Worm (Caenorhabditis elegans) whole organism, L4 larva: ENCODE results near the gene F58G1.3.
A peak's percentile ranks its signal among the peaks of the same experiment; 100 is the strongest.

ENCODE experiments used
- F10B5.3 ChIP-seq: sonication (generic microtip); optimal IDR thresholded peaks from 2 replicates; lab custom pipeline; 2016; ENCODE audit warnings: mild to moderate bottlenecking, missing genetic modification characterization, missing compliant biosample characterization
- F37D6.2 ChIP-seq: sonication (generic microtip); optimal IDR thresholded peaks from 2 replicates; lab custom pipeline; 2016; ENCODE audit warnings: mild to moderate bottlenecking, missing genetic modification characterization, missing compliant biosample characterization
- F49E8.2 ChIP-seq: sonication (generic microtip); optimal IDR thresholded peaks from 2 replicates; lab custom pipeline; 2016; ENCODE audit warnings: missing compliant biosample characterization, mild to moderate bottlenecking, missing genetic modification characterization, borderline replicate concordance
- R02D3.7 ChIP-seq: fragments of 150-350 bp; sonication (generic microtip); optimal IDR thresholded peaks from 3 replicates; lab custom pipeline; 2014; ENCODE audit warnings: missing biosample characterization, missing genetic modification characterization
- T20F7.1 ChIP-seq: fragments of 200-800 bp; sonication (Bioruptor generic); optimal IDR thresholded peaks from 2 replicates; lab custom pipeline; 2018; ENCODE audit warnings: mild to moderate bottlenecking, missing genetic modification characterization, missing compliant biosample characterization
- Y5F2A.4 ChIP-seq: fragments of 200-800 bp; sonication (Bioruptor generic); optimal IDR thresholded peaks from 2 replicates; lab custom pipeline; 2018; ENCODE audit warnings: mild to moderate bottlenecking, missing genetic modification characterization, missing compliant biosample characterization
- Y75B8A.6 ChIP-seq: fragments of 200-800 bp; sonication (Bioruptor generic); IDR thresholded peaks from 2 replicates; pipeline ENCODE4 v1.3.6; 2022; ENCODE audit warnings: missing genetic modification reagents, missing genetic modification characterization, missing compliant biosample characterization
- ZK337.2 ChIP-seq: fragments of 200-800 bp; sonication (Bioruptor generic); IDR thresholded peaks from 2 replicates; pipeline ENCODE4 v1.3.6; 2022; ENCODE audit warnings: missing genetic modification reagents, missing genetic modification characterization, missing compliant biosample characterization
- aha-1 ChIP-seq: fragments of 150-350 bp; peaks from one replicate; lab custom pipeline; 2014; ENCODE audit warnings: missing biosample characterization, missing genetic modification characterization
- aly-2 ChIP-seq: sonication (generic microtip); optimal IDR thresholded peaks from 2 replicates; lab custom pipeline; 2018; ENCODE audit warnings: missing biosample characterization, missing genetic modification characterization
- ama-1 ChIP-seq: fragments of 150-350 bp; optimal IDR thresholded peaks from 2 replicates; lab custom pipeline; 2014; ENCODE audit warnings: inconsistent platforms, mixed read lengths
- attf-4 ChIP-seq: sonication (generic microtip); optimal IDR thresholded peaks from 3 replicates; lab custom pipeline; 2017; ENCODE audit warnings: missing biosample characterization, missing genetic modification characterization
- daf-12 ChIP-seq: fragments of 150-350 bp; optimal IDR thresholded peaks from 2 replicates; lab custom pipeline; 2014; ENCODE audit warnings: missing biosample characterization, missing genetic modification reagents, missing genetic modification characterization
- daf-19 ChIP-seq: fragments of 200-800 bp; sonication (Bioruptor generic); conservative IDR thresholded peaks from 2 replicates; pipeline ENCODE4 v1.3.6; 2022; ENCODE audit warnings: missing genetic modification characterization, missing compliant biosample characterization
- daf-8 ChIP-seq: fragments of 200-800 bp; sonication (Bioruptor generic); IDR thresholded peaks from 2 replicates; pipeline ENCODE4 v1.3.6; 2022; ENCODE audit warnings: missing genetic modification characterization, missing compliant biosample characterization
- dmd-6 ChIP-seq: fragments of 200-800 bp; sonication (Bioruptor generic); IDR thresholded peaks from 2 replicates; pipeline ENCODE4 v1.3.6; 2022; ENCODE audit warnings: missing genetic modification reagents, missing genetic modification characterization, missing compliant biosample characterization
- dmd-8 ChIP-seq: fragments of 200-800 bp; sonication (Bioruptor generic); IDR thresholded peaks from 2 replicates; pipeline ENCODE4 v1.3.6; 2022; ENCODE audit warnings: missing genetic modification characterization, missing compliant biosample characterization
- dmd-9 ChIP-seq: fragments of 200-800 bp; sonication (Bioruptor generic); IDR thresholded peaks from 2 replicates; pipeline ENCODE4 v1.3.6; 2022; ENCODE audit warnings: missing genetic modification reagents, missing genetic modification characterization, missing compliant biosample characterization
- egl-27 ChIP-seq: sonication (generic microtip); optimal IDR thresholded peaks from 3 replicates; lab custom pipeline; 2017; ENCODE audit warnings: missing biosample characterization, missing genetic modification reagents, missing genetic modification characterization
- egl-43 ChIP-seq: fragments of 200-800 bp; sonication (Bioruptor generic); IDR thresholded peaks from 2 replicates; pipeline ENCODE4 v1.3.6; 2022; ENCODE audit warnings: missing genetic modification reagents, missing genetic modification characterization, missing compliant biosample characterization
- fkh-10 ChIP-seq: fragments of 150-350 bp; optimal IDR thresholded peaks from 2 replicates; lab custom pipeline; 2014; ENCODE audit warnings: missing biosample characterization, missing genetic modification reagents, missing genetic modification characterization
- hif-1 ChIP-seq, 2 experiments: sonication (generic microtip); optimal IDR thresholded peaks; 2 replicates each; lab custom pipeline; 2016 to 2017; ENCODE audit warnings: missing compliant biosample characterization in 2 of 2, missing genetic modification characterization in 2 of 2, missing genetic modification reagents in 2 of 2, missing genotype in 2 of 2, mild to moderate bottlenecking in 1 of 2
- hlh-30 ChIP-seq: sonication (generic microtip); optimal IDR thresholded peaks from 2 replicates; lab custom pipeline; 2017; ENCODE audit warnings: antibody characterized with exemption, mild to moderate bottlenecking, missing genetic modification characterization, missing compliant biosample characterization; ENCODE audit not compliant: insufficient read depth
- lim-7 ChIP-seq: fragments of 200-800 bp; sonication (Bioruptor generic); IDR thresholded peaks from 2 replicates; pipeline ENCODE4 v1.3.6; 2022; ENCODE audit warnings: missing genetic modification characterization, missing compliant biosample characterization
- lin-29 ChIP-seq: fragments of 200-800 bp; sonication (Bioruptor generic); IDR thresholded peaks from 2 replicates; pipeline ENCODE4 v1.3.6; 2022; ENCODE audit warnings: missing genetic modification reagents, missing genetic modification characterization, missing compliant biosample characterization
- lin-38 ChIP-seq: fragments of 200-800 bp; sonication (Bioruptor generic); IDR thresholded peaks from 2 replicates; pipeline ENCODE4 v1.3.6; 2022; ENCODE audit warnings: missing genetic modification reagents, missing genetic modification characterization, missing compliant biosample characterization
- lir-3 ChIP-seq: sonication (generic microtip); optimal IDR thresholded peaks from 2 replicates; lab custom pipeline; 2016; ENCODE audit warnings: mild to moderate bottlenecking, missing genetic modification characterization, missing compliant biosample characterization
- madf-5 ChIP-seq, 2 experiments: fragments of 200-800 bp; sonication (Bioruptor generic); IDR thresholded peaks; 2 replicates each; pipeline ENCODE4 v1.3.6; 2022; ENCODE audit warnings: missing compliant biosample characterization in 2 of 2, missing genetic modification characterization in 2 of 2
- mdl-1 ChIP-seq, 2 experiments: fragments of 150-350 bp in 1 of 2; sonication (generic microtip) in 1 of 2; optimal IDR thresholded peaks; 2 replicates each; lab custom pipeline; 2014 to 2017; ENCODE audit warnings: missing biosample characterization in 2 of 2, missing genetic modification characterization in 2 of 2
- mes-2 ChIP-seq: sonication (generic microtip); optimal IDR thresholded peaks from 2 replicates; lab custom pipeline; 2016; ENCODE audit warnings: missing genotype, mild to moderate bottlenecking, missing genetic modification characterization, missing compliant biosample characterization; ENCODE audit not compliant: poor library complexity, severe bottlenecking
- mxl-2 ChIP-seq: fragments of 200-800 bp; sonication (Bioruptor generic); conservative IDR thresholded peaks from 2 replicates; pipeline ENCODE4 v1.3.6; 2022; ENCODE audit warnings: missing genetic modification reagents, missing genetic modification characterization, missing compliant biosample characterization
- mxl-3 ChIP-seq: fragments of 200-800 bp; sonication (Bioruptor generic); optimal IDR thresholded peaks from 2 replicates; lab custom pipeline; 2018; ENCODE audit warnings: mild to moderate bottlenecking, missing genetic modification characterization, missing compliant biosample characterization
- nhr-10 ChIP-seq: fragments of 150-350 bp; optimal IDR thresholded peaks from 2 replicates; lab custom pipeline; 2014; ENCODE audit warnings: missing biosample characterization, missing genetic modification characterization
- nhr-102 ChIP-seq: sonication (generic microtip); optimal IDR thresholded peaks from 2 replicates; lab custom pipeline; 2016; ENCODE audit warnings: mild to moderate bottlenecking, missing genetic modification characterization, moderate library complexity, missing compliant biosample characterization
- nhr-11 ChIP-seq: fragments of 150-350 bp; optimal IDR thresholded peaks from 2 replicates; lab custom pipeline; 2014; ENCODE audit warnings: missing biosample characterization, missing genetic modification characterization
- nhr-111 ChIP-seq: fragments of 200-800 bp; sonication (Bioruptor generic); optimal IDR thresholded peaks from 2 replicates; lab custom pipeline; 2018; ENCODE audit warnings: mild to moderate bottlenecking, missing genetic modification characterization, missing compliant biosample characterization
- nhr-237 ChIP-seq: sonication (generic microtip); optimal IDR thresholded peaks from 2 replicates; lab custom pipeline; 2017; ENCODE audit warnings: missing biosample characterization, missing genetic modification characterization
- nhr-28 ChIP-seq: fragments of 150-350 bp; optimal IDR thresholded peaks from 2 replicates; lab custom pipeline; 2014; ENCODE audit warnings: missing biosample characterization, missing genetic modification characterization
- nhr-6 ChIP-seq: fragments of 150-350 bp; optimal IDR thresholded peaks from 2 replicates; lab custom pipeline; 2014; ENCODE audit warnings: missing biosample characterization, missing genetic modification characterization
- nhr-77 ChIP-seq: fragments of 150-350 bp; optimal IDR thresholded peaks from 2 replicates; lab custom pipeline; 2014; ENCODE audit warnings: missing biosample characterization, missing genetic modification characterization
- php-3 ChIP-seq: fragments of 200-800 bp; sonication (Bioruptor generic); IDR thresholded peaks from 2 replicates; pipeline ENCODE4 v1.3.6; 2022; ENCODE audit warnings: missing genetic modification reagents, missing genetic modification characterization, missing compliant biosample characterization
- pqm-1 ChIP-seq: sonication (generic microtip); optimal IDR thresholded peaks from 2 replicates; lab custom pipeline; 2017; ENCODE audit warnings: missing biosample characterization, missing genetic modification characterization
- set-16 ChIP-seq: fragments of 200-800 bp; sonication (Bioruptor generic); IDR thresholded peaks from 2 replicates; pipeline ENCODE4 v1.3.6; 2022; ENCODE audit warnings: missing genetic modification reagents, missing genetic modification characterization, missing compliant biosample characterization
- skn-1 ChIP-seq: fragments of 150-350 bp; optimal IDR thresholded peaks from 2 replicates; lab custom pipeline; 2014; ENCODE audit warnings: missing biosample characterization, missing genetic modification characterization
- snpc-1.2 ChIP-seq: fragments of 200-800 bp; sonication (Bioruptor generic); IDR thresholded peaks from 2 replicates; pipeline ENCODE4 v1.3.6; 2022; ENCODE audit warnings: missing genetic modification reagents, missing genetic modification characterization, missing compliant biosample characterization
- snpc-4 ChIP-seq: fragments of 150-350 bp; optimal IDR thresholded peaks from 2 replicates; lab custom pipeline; 2014; ENCODE audit warnings: missing biosample characterization, missing genetic modification characterization
- spr-3 ChIP-seq: fragments of 200-800 bp; sonication (Bioruptor generic); optimal IDR thresholded peaks from 2 replicates; lab custom pipeline; 2018; ENCODE audit warnings: mild to moderate bottlenecking, missing genetic modification characterization, missing compliant biosample characterization
- tag-97 ChIP-seq: fragments of 200-800 bp; sonication (Bioruptor generic); IDR thresholded peaks from 2 replicates; pipeline ENCODE4 v1.3.6; 2022; ENCODE audit warnings: missing genetic modification characterization, missing compliant biosample characterization
- unc-130 ChIP-seq: sonication (generic microtip); optimal IDR thresholded peaks from 2 replicates; lab custom pipeline; 2016; ENCODE audit warnings: missing genetic modification reagents, missing genetic modification characterization, missing compliant biosample characterization
- zfp-2 ChIP-seq: sonication (generic microtip); optimal IDR thresholded peaks from 2 replicates; lab custom pipeline; 2016; ENCODE audit warnings: mild to moderate bottlenecking, missing genetic modification characterization, missing compliant biosample characterization
- ztf-11 ChIP-seq: fragments of 150-350 bp; optimal IDR thresholded peaks from 2 replicates; lab custom pipeline; 2014; ENCODE audit warnings: missing biosample characterization, missing genetic modification characterization
- ztf-7 ChIP-seq: fragments of 150-350 bp; optimal IDR thresholded peaks from 2 replicates; lab custom pipeline; 2014; ENCODE audit warnings: missing biosample characterization, missing genetic modification characterization

The F58G1.3 gene

DNA sequence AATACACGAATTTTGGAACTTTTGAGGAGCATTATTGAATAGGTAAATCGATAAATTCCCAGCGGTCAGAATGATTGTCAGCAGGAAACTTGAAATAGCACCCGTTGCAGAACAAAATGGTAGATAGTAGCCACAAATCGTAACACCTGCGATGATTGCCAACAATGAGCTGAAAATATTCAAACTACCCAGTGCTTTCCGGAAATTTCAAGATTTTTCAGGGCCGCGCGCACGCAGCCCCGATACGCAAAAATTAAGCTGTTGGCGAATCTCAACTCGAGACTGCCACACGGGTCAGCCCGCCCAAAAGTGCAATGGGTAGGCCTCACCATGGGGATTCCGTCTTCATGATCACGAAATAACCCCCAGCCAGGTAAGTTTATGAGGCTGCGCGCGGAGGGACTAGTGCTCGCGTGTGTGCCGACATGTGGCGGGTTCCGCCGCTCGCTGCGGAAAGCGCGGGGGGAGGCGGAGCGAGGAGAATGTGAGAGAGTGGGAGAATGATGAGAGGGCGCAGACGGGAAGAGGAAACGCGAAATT, 16.5 kb upstream of the F58G1.3 start (continued):
- TF ChIP-seq nhr-11 (tag; lab: Kevin White, UChicago) (peak; percentile 60), daf-19 (GFP tag; lab: Robert Waterston, UW) (peak; percentile 96), nhr-102 (peak; percentile 96), egl-27 (tag; lab: Kevin White, UChicago) (no peak), tag-97 (GFP tag; lab: Robert Waterston, UW) (no peak), lin-38 (peak; percentile 88), lim-7 (GFP tag; lab: Robert Waterston, UW) (peak; percentile 82), zfp-2 (tag; lab: Kevin White, UChicago) (peak; percentile 83), aly-2 (peak; percentile 62), attf-4 (tag; lab: Kevin White, UChicago) (no peak), aha-1 (peak; percentile 100), mxl-3 (GFP tag; lab: Kevin White, UChicago) (peak; percentile 90), skn-1 (tag; lab: Kevin White, UChicago) (no peak), snpc-1.2 (GFP tag; lab: Robert Waterston, UW) (peak; percentile 84), T20F7.1 (GFP tag; lab: Kevin White, UChicago) (no peak), mdl-1 (tag; optimal IDR thresholded peaks at IDR 0.05; lab: Kevin White, UChicago) (peak; percentile 86 to 95), unc-130 (peak; percentile 90), Y5F2A.4 (GFP tag; lab: Kevin White, UChicago) (peak; percentile 49), ztf-11 (no peak), nhr-6 (peak; percentile 87), hlh-30 (peak; percentile 93), mxl-2 (GFP tag; lab: Robert Waterston, UW) (peak; percentile 58; the same call in 1 of the 2 replicates), egl-43 (GFP tag; lab: Robert Waterston, UW) (peak; percentile 96), lir-3 (tag; lab: Kevin White, UChicago) (peak; percentile 82), lin-29 (GFP tag; lab: Robert Waterston, UW) (peak; percentile 68; the same call in 1 of the 2 replicates), set-16 (GFP tag; lab: Robert Waterston, UW) (peak; percentile 100), F37D6.2 (peak; percentile 82), nhr-77 (peak; percentile 85), R02D3.7 (tag; lab: Kevin White, UChicago) (no peak), madf-5 (GFP tag; IDR thresholded peaks at IDR 0.05; lab: Robert Waterston, UW) (peak; percentile 90 to 93), mes-2 (tag; lab: Kevin White, UChicago) (peak; percentile 93), nhr-28 (tag; lab: Kevin White, UChicago) (peak; percentile 72), dmd-6 (GFP tag; lab: Robert Waterston, UW) (peak; percentile 90; the same call in 1 of the 2 replicates), F10B5.3 (tag; lab: Kevin White, UChicago) (peak; percentile 88), ama-1 (lab: Kevin White, UChicago) (peak; percentile 100), nhr-10 (peak; percentile 77), daf-8 (GFP tag; lab: Robert Waterston, UW) (peak; percentile 79; the same call in 1 of the 2 replicates), Y75B8A.6 (GFP tag; lab: Robert Waterston, UW) (peak; percentile 80; the same call in 1 of the 2 replicates), fkh-10 (no peak), ZK337.2 (GFP tag; lab: Robert Waterston, UW) (peak; percentile 42), dmd-9 (peak; percentile 89), nhr-237 (tag; lab: Kevin White, UChicago) (peak; percentile 31), spr-3 (GFP tag; lab: Kevin White, UChicago) (peak; percentile 95), pqm-1 (tag; lab: Kevin White, UChicago) (peak; percentile 24), hif-1 (tag; optimal IDR thresholded peaks at IDR 0.05; lab: Kevin White, UChicago) (peak; percentile 70 to 81), php-3 (peak; percentile 87), ztf-7 (tag; lab: Kevin White, UChicago) (peak; percentile 38), nhr-111 (peak; percentile 95), dmd-8 (GFP tag; lab: Robert Waterston, UW) (peak; percentile 71), daf-12 (tag; lab: Kevin White, UChicago) (no peak), F49E8.2 (peak; percentile 94), snpc-4 (tag; lab: Kevin White, UChicago) (peak; percentile 97)
